Fruit fly (Drosophila melanogaster): Measurements from ENCODE around the gene Fer2.

dm6 chr3R:16153356-16153905 is 2.3 kb upstream of the Fer2 start:
- TF ChIP-seq CG6808 (GFP tag; optimal IDR thresholded peaks at IDR 0.05): no peak
- no peak for TF ChIP-seq pdm3 (GFP tag; optimal IDR thresholded peaks at IDR 0.05)
- TF ChIP-seq CG11294 (GFP tag; IDR thresholded peaks at IDR 0.05): no peak
- no peak for TF ChIP-seq CG8119 (GFP tag; IDR thresholded peaks at IDR 0.05)
- no peak for TF ChIP-seq Hr38 (GFP tag; optimal IDR thresholded peaks at IDR 0.05)
- TF ChIP-seq CG3919 (GFP tag; optimal IDR thresholded peaks at IDR 0.05): no peak
- no peak for TF ChIP-seq vri (GFP tag; optimal IDR thresholded peaks at IDR 0.05)
- TF ChIP-seq Eip75B (GFP tag; optimal IDR thresholded peaks at IDR 0.05): no peak
- TF ChIP-seq ss (GFP tag; optimal IDR thresholded peaks at IDR 0.05): no peak

Data from whole organism, prepupa.